Worm (Caenorhabditis elegans): ENCODE results near the gene ZK829.9.

DNA sequence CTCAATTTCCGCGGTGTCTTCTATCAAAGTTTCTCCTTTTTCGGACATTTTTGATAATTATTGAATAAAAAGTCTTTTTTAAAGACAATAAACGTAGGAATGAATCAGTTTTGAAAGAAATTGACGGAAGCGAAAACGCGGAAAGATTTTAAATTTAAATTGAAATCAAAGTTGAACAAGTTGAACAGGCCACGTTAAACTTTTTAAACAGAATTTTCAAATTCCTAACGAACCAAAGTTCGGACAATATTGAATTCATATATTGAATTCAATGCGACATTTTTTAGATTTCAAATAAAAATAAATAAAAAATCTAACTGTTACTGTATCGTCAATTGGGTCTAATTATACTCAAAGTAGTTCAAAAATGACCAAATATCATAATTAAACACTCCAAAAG is 20.6 kb upstream of the ZK829.9 start, which contains the start of gene hdl-1:
- no peak for TF ChIP-seq F13C5.2 (tag; optimal IDR thresholded peaks at IDR 0.05)
- no peak for TF ChIP-seq tbx-37 (GFP tag; conservative IDR thresholded peaks at IDR 0.05)
- TF ChIP-seq ama-1 (optimal IDR thresholded peaks at IDR 0.05): no peak
- no peak for TF ChIP-seq pes-1 (GFP tag; IDR thresholded peaks at IDR 0.05)
- no peak for TF ChIP-seq ceh-36 (tag; optimal IDR thresholded peaks at IDR 0.05)
- TF ChIP-seq aly-1 (tag; optimal IDR thresholded peaks at IDR 0.05): no peak
